Fruit fly (Drosophila melanogaster): ENCODE results near the gene HIPP1.

HIPP1 gene

dm6 chr3L:20809088-20809999 is at the start of gene HIPP1, which contains the start of gene CG3634:
Gene HIPP1 (plus strand): TSS chr3L:20809669.
Gene CG3634 (minus strand): TSS chr3L:20809272.
- TF ChIP-seq pan (optimal IDR thresholded peaks at IDR 0.05) (no peak), tai (GFP tag; optimal IDR thresholded peaks at IDR 0.05) (no peak), Myc (optimal IDR thresholded peaks at IDR 0.05) (peak; percentile 34)

- TF ChIP-seq Dfd (GFP tag; optimal IDR thresholded peaks at IDR 0.05) (no peak), ey (GFP tag; optimal IDR thresholded peaks at IDR 0.05) (no peak), dsf (GFP tag; optimal IDR thresholded peaks at IDR 0.05; ENCODE audit: borderline replicate concordance) (no peak), dl (GFP tag; optimal IDR thresholded peaks at IDR 0.05; ENCODE audit: insufficient read depth in 1 of 2, partially characterized antibody in 2 of 2) (no peak), Vsx2 (GFP tag; optimal IDR thresholded peaks at IDR 0.05; ENCODE audit: partially characterized antibody) (no peak), Hr78 (GFP tag; optimal IDR thresholded peaks at IDR 0.05) (no peak), woc (GFP tag; optimal IDR thresholded peaks at IDR 0.05) (no peak), HLH106 (tag; optimal IDR thresholded peaks at IDR 0.05) (no peak), Jra (GFP tag; optimal IDR thresholded peaks at IDR 0.05) (no peak), Hnf4 (GFP tag; optimal IDR thresholded peaks at IDR 0.05) (no peak), Dif (GFP tag; optimal IDR thresholded peaks at IDR 0.05; ENCODE audit: partially characterized antibody) (no peak), psq (GFP tag; optimal IDR thresholded peaks at IDR 0.05) (no peak), Hr83 (GFP tag; optimal IDR thresholded peaks at IDR 0.05; ENCODE audit: poor library complexity, severe bottlenecking) (no peak), h (GFP tag; optimal IDR thresholded peaks at IDR 0.05) (no peak), brk (GFP tag; optimal IDR thresholded peaks at IDR 0.05) (no peak)
Measured at dm6 chr3L:20761482-20761881, 48.0 kb upstream of the HIPP1 start.

dm6 chr3L:20767227-20767626 is 42.2 kb upstream of the HIPP1 start:
- TF ChIP-seq HLH106 (tag; optimal IDR thresholded peaks at IDR 0.05) (no peak), usp (GFP tag; optimal IDR thresholded peaks at IDR 0.05) (no peak), dmrt93B (GFP tag; optimal IDR thresholded peaks at IDR 0.05) (no peak)

dm6 chr3L:20769350-20769749 is 40.1 kb upstream of the HIPP1 start, which contains the start of the genes CG4074 and CG4186:
Gene CG4074 (minus strand): TSS chr3L:20769500.
Gene CG4186 (plus strand): TSS chr3L:20769586.
- TF ChIP-seq psq (GFP tag; optimal IDR thresholded peaks at IDR 0.05) (no peak), sage (GFP tag; optimal IDR thresholded peaks at IDR 0.05) (peak; percentile 5)

- TF ChIP-seq h (GFP tag; optimal IDR thresholded peaks at IDR 0.05) = peak; percentile 52
- TF ChIP-seq rgr (GFP tag; optimal IDR thresholded peaks at IDR 0.05) = peak; percentile 47
- peak in 1 of 2 experiments; percentile 67 for TF ChIP-seq foxo (GFP tag; optimal IDR thresholded peaks at IDR 0.05)
- TF ChIP-seq psq (GFP tag; optimal IDR thresholded peaks at IDR 0.05) = peak; percentile 57
- peak; percentile 31 for TF ChIP-seq woc (GFP tag; optimal IDR thresholded peaks at IDR 0.05)
- TF ChIP-seq dsf (GFP tag; optimal IDR thresholded peaks at IDR 0.05; ENCODE audit: borderline replicate concordance) = no peak
- peak; percentile 22 for TF ChIP-seq Jra (GFP tag; optimal IDR thresholded peaks at IDR 0.05)
- peak; percentile 54 for TF ChIP-seq OdsH (GFP tag; optimal IDR thresholded peaks at IDR 0.05)
- no peak for TF ChIP-seq CrebA (GFP tag; optimal IDR thresholded peaks at IDR 0.05; ENCODE audit: borderline replicate concordance)
- TF ChIP-seq br (GFP tag; optimal IDR thresholded peaks at IDR 0.05) = peak; percentile 6
- peak; percentile 72 for TF ChIP-seq brk (GFP tag; optimal IDR thresholded peaks at IDR 0.05)
- TF ChIP-seq sv (GFP tag; optimal IDR thresholded peaks at IDR 0.05) = peak; percentile 35
- TF ChIP-seq dl (GFP tag; optimal IDR thresholded peaks at IDR 0.05; ENCODE audit: insufficient read depth in 1 of 2, partially characterized antibody in 2 of 2) = no peak
- peak; percentile 23 for TF ChIP-seq Hr83 (GFP tag; optimal IDR thresholded peaks at IDR 0.05; ENCODE audit: poor library complexity, severe bottlenecking)
- TF ChIP-seq dmrt93B (GFP tag; optimal IDR thresholded peaks at IDR 0.05) = peak; percentile 13
- TF ChIP-seq pan (optimal IDR thresholded peaks at IDR 0.05) = no peak
- TF ChIP-seq GATAd (GFP tag; optimal IDR thresholded peaks at IDR 0.05) = no peak
- peak; percentile 27 for TF ChIP-seq sage (GFP tag; optimal IDR thresholded peaks at IDR 0.05)
- TF ChIP-seq Hnf4 (GFP tag; optimal IDR thresholded peaks at IDR 0.05) = peak; percentile 58
- TF ChIP-seq fru (GFP tag; optimal IDR thresholded peaks at IDR 0.05) = peak; percentile 38
- TF ChIP-seq ey (GFP tag; optimal IDR thresholded peaks at IDR 0.05) = no peak
- no peak for TF ChIP-seq tai (GFP tag; optimal IDR thresholded peaks at IDR 0.05)
- TF ChIP-seq Dif (GFP tag; optimal IDR thresholded peaks at IDR 0.05; ENCODE audit: partially characterized antibody) = no peak
Measured at dm6 chr3L:20771001-20771890, 38.2 kb upstream of the HIPP1 start, which contains the start of the genes CG4042 and Pitslre. Gene CG4042 (minus strand): TSS chr3L:20771507. Gene Pitslre (plus strand): TSS chr3L:20771528.
